Worm (Caenorhabditis elegans) whole organism, mixed stage, embryonic: ENCODE measurements around the gene K07C11.7.

Experiments
- lsy-2 ChIP-seq: fragments of 150-350 bp; optimal IDR thresholded peaks from 2 replicates; lab custom pipeline; 2014; ENCODE audit warnings: missing biosample characterization, missing genetic modification characterization
- nhr-12 ChIP-seq: fragments of 150-350 bp; optimal IDR thresholded peaks from 2 replicates; lab custom pipeline; 2014; ENCODE audit warnings: missing biosample characterization, missing genetic modification characterization

DNA sequence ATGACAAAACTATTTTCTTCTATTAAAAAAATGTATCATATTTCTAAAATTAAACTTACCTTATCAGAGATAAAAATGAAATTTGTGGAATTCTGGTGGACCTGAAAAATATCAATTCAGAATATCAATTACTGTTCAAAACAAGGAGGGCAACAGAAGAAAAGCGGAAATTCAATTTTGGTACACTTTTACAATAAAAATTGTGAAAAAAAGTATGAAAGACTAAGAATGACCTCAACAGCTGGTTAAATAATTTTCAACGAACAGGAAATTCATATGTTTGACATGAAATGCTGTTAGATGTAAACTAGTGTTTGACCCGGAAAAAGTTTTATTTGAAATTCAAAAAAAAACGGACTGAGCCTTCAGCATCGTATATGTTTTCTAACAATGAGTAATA, at the start of gene K07C11.7:
- TF ChIP-seq lsy-2 (tag; lab: Kevin White, UChicago), result no peak
- TF ChIP-seq nhr-12 (tag; lab: Kevin White, UChicago), result no peak
